Worm (Caenorhabditis elegans) whole organism, L2 larva: Measurements from ENCODE around the gene vps-24.

Experiments used
- nhr-11 ChIP-seq: fragments of 150-350 bp; optimal IDR thresholded peaks from 2 replicates; lab custom pipeline; 2014; ENCODE audit warnings: missing biosample characterization, missing genetic modification characterization
- nhr-6 ChIP-seq: fragments of 150-350 bp; optimal IDR thresholded peaks from 2 replicates; lab custom pipeline; 2014; ENCODE audit warnings: missing biosample characterization, missing genetic modification characterization

DNA sequence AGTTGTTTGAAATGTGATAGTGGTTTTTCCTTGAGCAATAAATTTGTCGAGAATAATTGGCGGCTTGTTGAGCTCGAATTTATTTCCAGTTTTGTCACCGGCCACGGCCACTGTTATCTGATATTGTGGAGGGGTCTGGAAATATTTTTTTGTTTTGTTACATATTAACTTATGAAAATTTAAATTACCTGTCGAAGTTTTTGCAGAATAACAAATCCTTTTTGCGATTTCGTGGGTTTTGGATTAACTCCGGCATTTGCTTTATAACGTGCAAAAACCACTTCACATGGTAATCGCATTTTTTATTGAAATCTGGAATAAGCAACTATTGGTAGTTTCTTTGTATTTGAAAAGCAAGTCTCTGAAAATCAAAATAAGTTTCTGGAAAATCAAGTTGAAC, 42.3 kb downstream of the vps-24 start, which contains the start of gene lrr-1:
- no peak for TF ChIP-seq nhr-11 (tag; lab: Kevin White, UChicago)
- no peak for TF ChIP-seq nhr-6 (tag; lab: Kevin White, UChicago)
